Fruit fly (Drosophila melanogaster) whole organism, embryonic: ENCODE measurements around the gene CG46304.

Source experiments
- BtbVII ChIP-seq: fragments of 200-800 bp; sonication (Bioruptor generic); optimal IDR thresholded peaks from 3 replicates; lab custom pipeline; 2017; ENCODE audit warnings: missing biosample characterization, mild to moderate bottlenecking, missing genetic modification characterization
- CG10267 ChIP-seq: fragments of 200-800 bp; sonication (Bioruptor generic); optimal IDR thresholded peaks from 2 replicates; lab custom pipeline; 2018; ENCODE audit warnings: missing biosample characterization, mild to moderate bottlenecking, missing genetic modification characterization, moderate library complexity
- CG11247 ChIP-seq: fragments of 200-800 bp; sonication (Bioruptor generic); IDR thresholded peaks from 2 replicates; pipeline ENCODE4 v1.3.6; 2022; ENCODE audit warnings: missing biosample characterization, missing genetic modification characterization
- CG11723 ChIP-seq: fragments of 200-800 bp; sonication (Bioruptor generic); optimal IDR thresholded peaks from 2 replicates; lab custom pipeline; 2017; ENCODE audit warnings: missing biosample characterization, mild to moderate bottlenecking, missing genetic modification characterization
- CG12071 ChIP-seq: fragments of 200-800 bp; sonication (Bioruptor generic); optimal IDR thresholded peaks from 3 replicates; lab custom pipeline; 2018; ENCODE audit warnings: missing biosample characterization, mild to moderate bottlenecking, missing genetic modification characterization
- CG13287 ChIP-seq: fragments of 200-800 bp; sonication (Bioruptor generic); IDR thresholded peaks from 2 replicates; pipeline ENCODE4 v1.3.6; 2022; ENCODE audit warnings: missing biosample characterization, missing genetic modification characterization; ENCODE audit not compliant: partially characterized antibody
- CG13775 ChIP-seq: fragments of 200-800 bp; sonication (Bioruptor generic); optimal IDR thresholded peaks from 3 replicates; lab custom pipeline; 2017; ENCODE audit warnings: missing biosample characterization, mild to moderate bottlenecking, missing genetic modification characterization
- CG15601 ChIP-seq: fragments of 200-800 bp; sonication (Bioruptor generic); optimal IDR thresholded peaks from 3 replicates; lab custom pipeline; 2019; ENCODE audit warnings: missing biosample characterization, mild to moderate bottlenecking, missing genetic modification characterization, moderate library complexity
- CG17361 ChIP-seq: fragments of 200-800 bp; sonication (Bioruptor generic); IDR thresholded peaks from 3 replicates; pipeline ENCODE4 v1.3.6; 2022; ENCODE audit warnings: missing biosample characterization, missing genetic modification characterization
- CG3065 ChIP-seq: fragments of 200-800 bp; sonication (Bioruptor generic); optimal IDR thresholded peaks from 2 replicates; lab custom pipeline; 2016; ENCODE audit warnings: missing biosample characterization, missing genetic modification characterization
- CG32532 ChIP-seq: fragments of 200-800 bp; sonication (Bioruptor generic); IDR thresholded peaks from 2 replicates; pipeline ENCODE4 v1.3.6; 2022; ENCODE audit warnings: missing biosample characterization, missing genetic modification characterization
- CG34224 ChIP-seq: fragments of 200-800 bp; sonication (Bioruptor generic); IDR thresholded peaks from 3 replicates; pipeline ENCODE4 v1.3.6; 2022; ENCODE audit warnings: missing biosample characterization, missing genetic modification characterization; ENCODE audit not compliant: partially characterized antibody
- CG3838 ChIP-seq: fragments of 200-800 bp; sonication (Bioruptor generic); optimal IDR thresholded peaks from 3 replicates; lab custom pipeline; 2016; ENCODE audit warnings: missing biosample characterization, missing genetic modification characterization
- CG3995 ChIP-seq: fragments of 200-800 bp; sonication (Bioruptor generic); optimal IDR thresholded peaks from 3 replicates; lab custom pipeline; 2016; ENCODE audit warnings: missing biosample characterization, missing genetic modification characterization
- CG5180 ChIP-seq: fragments of 200-800 bp; sonication (Bioruptor generic); optimal IDR thresholded peaks from 3 replicates; lab custom pipeline; 2017; ENCODE audit warnings: missing biosample characterization, missing genetic modification characterization, mild to moderate bottlenecking, moderate library complexity, missing genetic modification reagents
- CG6654 ChIP-seq: fragments of 200-800 bp; sonication (Bioruptor generic); optimal IDR thresholded peaks from 2 replicates; lab custom pipeline; 2017; ENCODE audit warnings: missing biosample characterization, mild to moderate bottlenecking, missing genetic modification characterization
- CG6813 ChIP-seq: fragments of 200-800 bp; sonication (Bioruptor generic); optimal IDR thresholded peaks from 2 replicates; lab custom pipeline; 2017; ENCODE audit warnings: missing biosample characterization, missing genetic modification characterization, mild to moderate bottlenecking, moderate library complexity, missing genetic modification reagents
- CG7963 ChIP-seq: fragments of 200-800 bp; sonication (Bioruptor generic); IDR thresholded peaks from 3 replicates; pipeline ENCODE4 v1.3.6; 2022; ENCODE audit warnings: missing biosample characterization, missing genetic modification characterization; ENCODE audit not compliant: partially characterized antibody
- CG7987 ChIP-seq: fragments of 200-800 bp; sonication (Bioruptor generic); optimal IDR thresholded peaks from 2 replicates; lab custom pipeline; 2018; ENCODE audit warnings: missing biosample characterization, mild to moderate bottlenecking, missing genetic modification characterization, moderate library complexity
- CG8944 ChIP-seq: fragments of 200-800 bp; sonication (Bioruptor generic); optimal IDR thresholded peaks from 3 replicates; lab custom pipeline; 2016; ENCODE audit warnings: missing biosample characterization, missing genetic modification characterization
- CG9727 ChIP-seq: fragments of 200-800 bp; sonication (Bioruptor generic); optimal IDR thresholded peaks from 3 replicates; lab custom pipeline; 2017; ENCODE audit warnings: missing biosample characterization, mild to moderate bottlenecking, missing genetic modification characterization
- Dll ChIP-seq: fragments of 200-800 bp; sonication (Bioruptor generic); IDR thresholded peaks from 4 replicates; pipeline ENCODE4 v1.3.6; 2022; ENCODE audit warnings: missing biosample characterization, missing genetic modification characterization; ENCODE audit not compliant: partially characterized antibody
- HLH4C ChIP-seq: fragments of 200-800 bp; sonication (Bioruptor generic); IDR thresholded peaks from 3 replicates; pipeline ENCODE4 v1.3.6; 2022; ENCODE audit warnings: missing biosample characterization, missing genetic modification characterization; ENCODE audit not compliant: partially characterized antibody
- Hr3 ChIP-seq: fragments of 200-800 bp; sonication (Bioruptor generic); optimal IDR thresholded peaks from 3 replicates; lab custom pipeline; 2016; ENCODE audit warnings: missing biosample characterization, missing genetic modification characterization
- MTF-1 ChIP-seq: fragments of 200-800 bp; sonication (Bioruptor generic); optimal IDR thresholded peaks from 2 replicates; lab custom pipeline; 2018; ENCODE audit warnings: missing biosample characterization, mild to moderate bottlenecking, missing genetic modification characterization, borderline replicate concordance
- Nf-YC ChIP-seq: fragments of 200-800 bp; optimal IDR thresholded peaks from 3 replicates; lab custom pipeline; 2019; ENCODE audit warnings: missing biosample characterization, mild to moderate bottlenecking, missing genetic modification characterization, moderate library complexity
- Scr ChIP-seq: fragments of 200-800 bp; sonication (Bioruptor generic); IDR thresholded peaks from 2 replicates; pipeline ENCODE4 v1.3.6; 2022; ENCODE audit warnings: missing biosample characterization, missing genetic modification characterization; ENCODE audit not compliant: partially characterized antibody
- Taf1 ChIP-seq: fragments of 200-800 bp; sonication (Bioruptor generic); IDR thresholded peaks from 2 replicates; pipeline ENCODE4 v1.3.6; 2022; ENCODE audit warnings: missing biosample characterization, missing genetic modification characterization
- ap ChIP-seq: fragments of 200-800 bp; sonication (Bioruptor generic); IDR thresholded peaks from 2 replicates; pipeline ENCODE4 v1.3.6; 2022; ENCODE audit warnings: missing biosample characterization, missing genetic modification characterization
- ato ChIP-seq: fragments of 200-800 bp; sonication (Bioruptor generic); IDR thresholded peaks from 2 replicates; pipeline ENCODE4 v1.3.6; 2022; ENCODE audit warnings: missing biosample characterization, missing genetic modification characterization; ENCODE audit not compliant: partially characterized antibody
- cg ChIP-seq: fragments of 200-800 bp; sonication (Bioruptor generic); optimal IDR thresholded peaks from 3 replicates; lab custom pipeline; 2019; ENCODE audit warnings: missing biosample characterization, mild to moderate bottlenecking, missing genetic modification characterization, moderate library complexity
- crp ChIP-seq, 2 experiments: fragments of 200-800 bp; sonication (Bioruptor generic); optimal IDR thresholded peaks; 2 replicates in 1 of 2; 3 replicates in 1 of 2; lab custom pipeline; 2017; ENCODE audit warnings: missing biosample characterization in 2 of 2, missing genetic modification characterization in 2 of 2, mild to moderate bottlenecking in 1 of 2, moderate library complexity in 1 of 2
- da ChIP-seq: fragments of 200-800 bp; sonication (Bioruptor generic); optimal IDR thresholded peaks from 2 replicates; lab custom pipeline; 2016; ENCODE audit warnings: missing biosample characterization, missing genetic modification characterization
- danr ChIP-seq: fragments of 200-800 bp; sonication (Bioruptor generic); IDR thresholded peaks from 2 replicates; pipeline ENCODE4 v1.3.6; 2022; ENCODE audit warnings: missing biosample characterization, missing genetic modification characterization
- ems ChIP-seq: fragments of 200-800 bp; sonication (Bioruptor generic); optimal IDR thresholded peaks from 3 replicates; lab custom pipeline; 2016; ENCODE audit warnings: missing biosample characterization, missing genetic modification characterization
- eve ChIP-seq, 2 experiments: fragments of >200 bp; optimal IDR thresholded peaks; 2 replicates each; lab custom pipeline; 2017; ENCODE audit warnings: missing biosample characterization in 2 of 2, missing genetic modification characterization in 2 of 2
- gro ChIP-seq: fragments of 200-800 bp; sonication (Bioruptor generic); optimal IDR thresholded peaks from 2 replicates; lab custom pipeline; 2016; ENCODE audit warnings: missing biosample characterization, missing genetic modification characterization
- hbn ChIP-seq: fragments of 200-800 bp; sonication (Bioruptor generic); IDR thresholded peaks from 2 replicates; pipeline ENCODE4 v1.3.6; 2022; ENCODE audit warnings: missing biosample characterization, missing genetic modification characterization; ENCODE audit not compliant: partially characterized antibody
- hkb ChIP-seq, 2 experiments: fragments of 200-800 bp in 1 of 2; fragments of >200 bp in 1 of 2; sonication (Bioruptor generic) in 1 of 2; IDR thresholded peaks in 1 of 2; optimal IDR thresholded peaks in 1 of 2; 2 replicates each; pipeline versions ENCODE4 v1.3.6 to Lab custom; 2017 to 2022; ENCODE audit warnings: missing biosample characterization in 1 of 2, missing genetic modification characterization in 1 of 2
- ind ChIP-seq: fragments of 200-800 bp; sonication (Bioruptor generic); optimal IDR thresholded peaks from 3 replicates; lab custom pipeline; 2016; ENCODE audit warnings: missing biosample characterization, missing genetic modification characterization
- kni ChIP-seq: fragments of 200-800 bp; sonication (Bioruptor generic); optimal IDR thresholded peaks from 3 replicates; lab custom pipeline; 2017; ENCODE audit warnings: mild to moderate bottlenecking, missing biosample characterization, missing genetic modification reagents, missing genetic modification characterization
- odd ChIP-seq: fragments of 200-800 bp; sonication (Bioruptor generic); optimal IDR thresholded peaks from 2 replicates; lab custom pipeline; 2017; ENCODE audit warnings: missing biosample characterization, mild to moderate bottlenecking, missing genetic modification characterization
- onecut ChIP-seq: fragments of 200-800 bp; sonication (Bioruptor generic); IDR thresholded peaks from 2 replicates; pipeline ENCODE4 v1.3.6; 2022; ENCODE audit warnings: missing biosample characterization, missing genetic modification characterization
- schlank ChIP-seq: fragments of 200-800 bp; sonication (Bioruptor generic); optimal IDR thresholded peaks from 2 replicates; lab custom pipeline; 2018; ENCODE audit warnings: missing biosample characterization, mild to moderate bottlenecking, missing genetic modification characterization
- zf30C ChIP-seq: fragments of 200-800 bp; sonication (Bioruptor generic); optimal IDR thresholded peaks from 3 replicates; lab custom pipeline; 2018; ENCODE audit warnings: missing biosample characterization, mild to moderate bottlenecking, missing genetic modification characterization

Gene CG46304

dm6 chr2L:18946636-18947514, 770 bp downstream of the CG46304 start (continued):
- TF ChIP-seq schlank (tag; lab: Kevin White, UChicago) (no peak), ems (GFP tag; lab: Kevin White, UChicago) (no peak), MTF-1 (GFP tag; lab: Kevin White, UChicago) (no peak), CG7987 (GFP tag; lab: Kevin White, UChicago) (no peak), hbn (GFP tag; lab: Robert Waterston, UW) (no peak), Nf-YC (tag; lab: Kevin White, UChicago) (no peak), odd (GFP tag; lab: Kevin White, UChicago) (no peak), BtbVII (GFP tag; lab: Kevin White, UChicago) (no peak), CG17361 (GFP tag; lab: Robert Waterston, UW) (peak; percentile 70), CG32532 (GFP tag; lab: Robert Waterston, UW) (no peak), CG11247 (GFP tag; lab: Robert Waterston, UW) (no peak), CG11723 (GFP tag; lab: Kevin White, UChicago) (no peak), CG3995 (GFP tag; lab: Kevin White, UChicago) (no peak), CG5180 (no peak), eve (GFP tag; optimal IDR thresholded peaks at IDR 0.05; lab: Kevin White, UChicago) (no peak), CG3065 (no peak), CG12071 (GFP tag; lab: Kevin White, UChicago) (no peak), Hr3 (GFP tag; lab: Kevin White, UChicago) (peak; percentile 37), CG13775 (GFP tag; lab: Kevin White, UChicago) (peak; percentile 41), CG13287 (GFP tag; lab: Robert Waterston, UW) (no peak), danr (GFP tag; lab: Robert Waterston, UW) (no peak)

- TF ChIP-seq CG8944 (no peak), CG9727 (no peak), CG6654 (GFP tag; lab: Kevin White, UChicago) (no peak), da (GFP tag; lab: Kevin White, UChicago) (no peak), CG15601 (tag; lab: Kevin White, UChicago) (no peak), CG3838 (GFP tag; lab: Kevin White, UChicago) (peak; percentile 92), HLH4C (GFP tag; lab: Robert Waterston, UW) (0 out of 3 replicates have a peak, but pooled peaks have one; percentile 46), onecut (GFP tag; lab: Robert Waterston, UW) (no peak), crp (GFP tag; optimal IDR thresholded peaks at IDR 0.05; lab: Kevin White, UChicago) (no peak), kni (GFP tag; lab: Kevin White, UChicago) (peak; percentile 100), cg (GFP tag; lab: Kevin White, UChicago) (peak; percentile 35), Taf1 (no peak), gro (GFP tag; lab: Kevin White, UChicago) (no peak), CG34224 (GFP tag; lab: Robert Waterston, UW) (0 out of 3 replicates have a peak, but pooled peaks have one; percentile 12), hkb (optimal IDR thresholded peaks at IDR 0.05; lab: Kevin White, UChicago) (no peak), hkb (GFP tag; IDR thresholded peaks at IDR 0.05; lab: Robert Waterston, UW) (no peak), CG7963 (0 out of 3 replicates have a peak, but pooled peaks have one; percentile 9), CG10267 (tag; lab: Kevin White, UChicago) (no peak), CG12071 (GFP tag; lab: Kevin White, UChicago) (no peak), ap (no peak), BtbVII (GFP tag; lab: Kevin White, UChicago) (no peak), Scr (GFP tag; lab: Robert Waterston, UW) (peak; percentile 37), zf30C (GFP tag; lab: Kevin White, UChicago) (no peak), ato (GFP tag; lab: Robert Waterston, UW) (0 out of 2 replicates have a peak, but pooled peaks have one; percentile 26), ind (GFP tag; lab: Kevin White, UChicago) (no peak), Dll (GFP tag; lab: Robert Waterston, UW) (peak; percentile 50; the same call in 1 of the 4 replicates), CG6813 (no peak)
Measured at dm6 chr2L:18947515-18947998, 1.5 kb downstream of the CG46304 start.
